Worm (Caenorhabditis elegans): ENCODE measurements around the gene sea-1.

sea-1 gene

ce11 chrII:3701305-3701704, 27.9 kb upstream of the sea-1 start, which contains the start of gene srx-105:
srx-105 (minus strand) TSS chrII:3701405.
- TF ChIP-seq ztf-26 (tag; optimal IDR thresholded peaks at IDR 0.05), result no peak
- TF ChIP-seq B0261.1 (tag; optimal IDR thresholded peaks at IDR 0.05), result no peak
- no peak for TF ChIP-seq nhr-80 (tag; optimal IDR thresholded peaks at IDR 0.05)
- TF ChIP-seq F57A8.1 (GFP tag; optimal IDR thresholded peaks at IDR 0.05), result no peak
- TF ChIP-seq K12H6.12 (tag; optimal IDR thresholded peaks at IDR 0.05), result no peak
- TF ChIP-seq him-1 (tag; optimal IDR thresholded peaks at IDR 0.05), result no peak
- TF ChIP-seq nhr-120 (GFP tag; IDR thresholded peaks at IDR 0.05), result no peak
- no peak for TF ChIP-seq B0019.2 (GFP tag; conservative IDR thresholded peaks at IDR 0.05)
- no peak for TF ChIP-seq nhr-179 (tag; optimal IDR thresholded peaks at IDR 0.05)
- no peak for TF ChIP-seq ama-1 (optimal IDR thresholded peaks at IDR 0.05)
- no peak for TF ChIP-seq ama-1 (GFP tag; optimal IDR thresholded peaks at IDR 0.05)
- TF ChIP-seq B0336.3 (GFP tag; IDR thresholded peaks at IDR 0.05), result no peak
- TF ChIP-seq akir-1 (GFP tag; optimal IDR thresholded peaks at IDR 0.05), result no peak

ce11 chrII:3699591-3699990, 26.2 kb upstream of the sea-1 start, which contains the start of gene srx-104:
srx-104 (minus strand) TSS chrII:3699691.
- TF ChIP-seq Y95B8A.8 (GFP tag; IDR thresholded peaks at IDR 0.05) (no peak), mel-28 (tag; optimal IDR thresholded peaks at IDR 0.05; ENCODE audit: borderline replicate concordance) (no peak)

- no peak for TF ChIP-seq ztf-6 (GFP tag; IDR thresholded peaks at IDR 0.05)
- no peak for TF ChIP-seq unc-62 (GFP tag; optimal IDR thresholded peaks at IDR 0.05)
- no peak for TF ChIP-seq egl-44 (GFP tag; IDR thresholded peaks at IDR 0.05)
- no peak for TF ChIP-seq pha-4 (tag; optimal IDR thresholded peaks at IDR 0.05)
- TF ChIP-seq lsl-1 (GFP tag; optimal IDR thresholded peaks at IDR 0.05), result no peak
- no peak for TF ChIP-seq somi-1 (GFP tag; optimal IDR thresholded peaks at IDR 0.05)
- TF ChIP-seq F22D6.2 (tag; optimal IDR thresholded peaks at IDR 0.05), result no peak
- TF ChIP-seq F52B5.7 (tag; optimal IDR thresholded peaks at IDR 0.05), result no peak
These were observed 21.3 kb upstream of the sea-1 start, which contains the start of gene srx-102 for ce11 chrII:3694664-3695063. srx-102 (minus strand) TSS chrII:3694764.

- TF ChIP-seq unc-130 (GFP tag; optimal IDR thresholded peaks at IDR 0.05), result no peak
- no peak for TF ChIP-seq athp-1 (tag; optimal IDR thresholded peaks at IDR 0.05)
- TF ChIP-seq mes-4 (tag; optimal IDR thresholded peaks at IDR 0.05), result no peak
- TF ChIP-seq K12H6.12 (tag; optimal IDR thresholded peaks at IDR 0.05), result no peak
- TF ChIP-seq dpl-1 (GFP tag; optimal IDR thresholded peaks at IDR 0.05), result no peak
- TF ChIP-seq lin-40 (tag; optimal IDR thresholded peaks at IDR 0.05), result no peak
- TF ChIP-seq lsl-1 (GFP tag; optimal IDR thresholded peaks at IDR 0.05), result no peak
- no peak for TF ChIP-seq nfya-2 (GFP tag; IDR thresholded peaks at IDR 0.05)
- no peak for TF ChIP-seq ceh-100 (GFP tag; IDR thresholded peaks at IDR 0.05)
- TF ChIP-seq sptf-2 (GFP tag; optimal IDR thresholded peaks at IDR 0.05), result no peak
- no peak for TF ChIP-seq cebp-2 (GFP tag; IDR thresholded peaks at IDR 0.05)
- TF ChIP-seq lin-26 (GFP tag; IDR thresholded peaks at IDR 0.05), result no peak
- TF ChIP-seq nfyb-1 (GFP tag; IDR thresholded peaks at IDR 0.05), result no peak
- no peak for TF ChIP-seq tlf-1 (GFP tag; optimal IDR thresholded peaks at IDR 0.05)
These were observed 17.3 kb upstream of the sea-1 start, which contains the start of gene srx-101 for ce11 chrII:3690646-3691045. srx-101 (minus strand) TSS chrII:3690746.

- TF ChIP-seq F49E8.2 (tag; optimal IDR thresholded peaks at IDR 0.05; ENCODE audit: insufficient read depth) (no peak), zfh-2 (GFP tag; conservative IDR thresholded peaks at IDR 0.05) (peak; percentile 73), egrh-3 (GFP tag; IDR thresholded peaks at IDR 0.05) (peak; percentile 27; the same call in 1 of the 2 replicates), ceh-58 (GFP tag; IDR thresholded peaks at IDR 0.05) (0 out of 2 replicates have a peak, but pooled peaks have one; percentile 21), K11D2.4 (GFP tag; IDR thresholded peaks at IDR 0.05) (0 out of 2 replicates have a peak, but pooled peaks have one; percentile 30)
These were observed 14.9 kb upstream of the sea-1 start, which contains the start of gene ifas-1 for ce11 chrII:3688333-3688732. ifas-1 (minus strand) TSS chrII:3688719.

Measured in whole organism, young adult.